Worm (Caenorhabditis elegans): ENCODE results near the gene srx-121.

DNA sequence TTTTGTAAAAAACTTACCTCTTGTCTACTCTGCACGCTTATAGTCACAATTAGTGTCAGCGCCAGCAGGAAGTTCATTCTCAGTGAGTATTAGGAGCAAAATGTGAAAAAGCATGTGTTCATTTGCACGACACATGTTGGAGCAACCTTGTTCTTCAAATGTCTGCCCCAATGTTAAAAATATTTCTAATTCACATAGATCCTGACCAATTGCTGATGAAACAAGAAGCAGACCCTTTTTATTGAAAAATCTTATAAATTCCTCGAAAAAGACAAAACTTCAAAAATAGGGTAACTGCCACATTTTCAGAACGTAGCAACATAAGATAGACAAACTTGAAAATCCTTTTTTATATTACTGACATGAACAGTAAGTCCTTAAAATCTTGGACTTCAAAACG, 48.4 kb downstream of the srx-121 start, which contains the start of gene C17B7.8:
- TF ChIP-seq zag-1 (tag; optimal IDR thresholded peaks at IDR 0.05) (no peak), ZK546.5 (tag; optimal IDR thresholded peaks at IDR 0.05) (no peak), ztf-4 (tag; optimal IDR thresholded peaks at IDR 0.05) (no peak), nhr-6 (tag; optimal IDR thresholded peaks at IDR 0.05) (no peak), F13H6.1 (tag; optimal IDR thresholded peaks at IDR 0.05) (no peak), nhr-21 (tag; optimal IDR thresholded peaks at IDR 0.05) (no peak), lin-13 (GFP tag; optimal IDR thresholded peaks at IDR 0.05) (no peak), ceh-16 (tag; optimal IDR thresholded peaks at IDR 0.05) (no peak), unc-39 (tag; optimal IDR thresholded peaks at IDR 0.05) (no peak)

All from whole organism, L2 larva.